Worm (Caenorhabditis elegans) whole organism, L2 larva: ENCODE results near the gene nhl-3.

Experiments
- C34F6.9 ChIP-seq: fragments of 150-350 bp; optimal IDR thresholded peaks from 2 replicates; lab custom pipeline; 2014; ENCODE audit warnings: missing biosample characterization, missing genetic modification characterization
- F13H6.1 ChIP-seq: sonication (generic microtip); optimal IDR thresholded peaks from 2 replicates; lab custom pipeline; 2016; ENCODE audit warnings: missing genetic modification characterization, missing compliant biosample characterization
- R02D3.7 ChIP-seq: fragments of 150-350 bp; optimal IDR thresholded peaks from 2 replicates; lab custom pipeline; 2014; ENCODE audit warnings: missing biosample characterization, missing genetic modification characterization
- ZK546.5 ChIP-seq: sonication (generic microtip); optimal IDR thresholded peaks from 2 replicates; lab custom pipeline; 2017; ENCODE audit warnings: missing biosample characterization, missing genetic modification characterization
- alr-1 ChIP-seq: fragments of 150-350 bp; optimal IDR thresholded peaks from 2 replicates; lab custom pipeline; 2014; ENCODE audit warnings: missing biosample characterization, missing genetic modification characterization
- aly-2 ChIP-seq: fragments of 150-350 bp; optimal IDR thresholded peaks from 2 replicates; lab custom pipeline; 2014; ENCODE audit warnings: missing biosample characterization, missing genetic modification characterization
- ama-1 ChIP-seq: fragments of 150-350 bp; optimal IDR thresholded peaks from 2 replicates; lab custom pipeline; 2018; ENCODE audit warnings: inconsistent platforms
- blmp-1 ChIP-seq: sonication (generic microtip); optimal IDR thresholded peaks from 2 replicates; lab custom pipeline; 2017; ENCODE audit warnings: missing genetic modification characterization, mild to moderate bottlenecking, missing compliant biosample characterization, antibody characterized with exemption, moderate library complexity; ENCODE audit not compliant: insufficient read depth
- ceh-16 ChIP-seq: fragments of 150-350 bp; optimal IDR thresholded peaks from 2 replicates; lab custom pipeline; 2014; ENCODE audit warnings: missing biosample characterization, missing genetic modification characterization
- ceh-82 ChIP-seq: fragments of 150-350 bp; optimal IDR thresholded peaks from 2 replicates; lab custom pipeline; 2014; ENCODE audit warnings: missing biosample characterization, missing genetic modification characterization
- crh-2 ChIP-seq: sonication (generic microtip); optimal IDR thresholded peaks from 2 replicates; lab custom pipeline; 2017; ENCODE audit warnings: missing biosample characterization, missing genetic modification characterization
- dmd-4 ChIP-seq: sonication (generic microtip); optimal IDR thresholded peaks from 2 replicates; lab custom pipeline; 2017; ENCODE audit warnings: missing biosample characterization, missing genetic modification characterization
- egl-27 ChIP-seq: sonication (generic microtip); optimal IDR thresholded peaks from 3 replicates; lab custom pipeline; 2017; ENCODE audit warnings: missing biosample characterization, missing genetic modification reagents, missing genetic modification characterization
- elt-1 ChIP-seq: fragments of 150-350 bp; optimal IDR thresholded peaks from 2 replicates; lab custom pipeline; 2014; ENCODE audit warnings: missing biosample characterization, missing genetic modification characterization
- elt-3 ChIP-seq: sonication (generic microtip); optimal IDR thresholded peaks from 2 replicates; lab custom pipeline; 2017; ENCODE audit warnings: missing biosample characterization, missing genetic modification characterization
- fos-1 ChIP-seq: fragments of 150-350 bp; optimal IDR thresholded peaks from 2 replicates; lab custom pipeline; 2014; ENCODE audit warnings: missing biosample characterization, missing genetic modification characterization
- gmeb-1 ChIP-seq: fragments of 150-350 bp; optimal IDR thresholded peaks from 2 replicates; lab custom pipeline; 2014; ENCODE audit warnings: missing biosample characterization, missing genetic modification characterization
- lin-11 ChIP-seq: fragments of 150-350 bp; sonication (generic microtip); optimal IDR thresholded peaks from 2 replicates; lab custom pipeline; 2014; ENCODE audit warnings: missing biosample characterization, missing genetic modification characterization, inconsistent platforms, mixed read lengths
- lin-13 ChIP-seq: fragments of 150-350 bp; optimal IDR thresholded peaks from 2 replicates; lab custom pipeline; 2014; ENCODE audit warnings: missing biosample characterization, missing genetic modification reagents, missing genetic modification characterization
- lin-39 ChIP-seq: fragments of 150-350 bp; optimal IDR thresholded peaks from 2 replicates; lab custom pipeline; 2014; ENCODE audit warnings: missing biosample characterization, missing genetic modification reagents, missing genetic modification characterization
- lsy-2 ChIP-seq, 2 experiments: fragments of 150-350 bp in 1 of 2; sonication (generic microtip) in 1 of 2; optimal IDR thresholded peaks; 2 replicates each; lab custom pipeline; 2014 to 2017; ENCODE audit warnings: missing biosample characterization in 2 of 2, missing genetic modification characterization in 2 of 2
- mab-5 ChIP-seq: fragments of 150-350 bp; optimal IDR thresholded peaks from 2 replicates; lab custom pipeline; 2014; ENCODE audit warnings: missing biosample characterization, missing genetic modification characterization
- nhr-10 ChIP-seq: sonication (generic microtip); optimal IDR thresholded peaks from 2 replicates; lab custom pipeline; 2017; ENCODE audit warnings: missing biosample characterization, missing genetic modification characterization
- nhr-11 ChIP-seq: fragments of 150-350 bp; optimal IDR thresholded peaks from 2 replicates; lab custom pipeline; 2014; ENCODE audit warnings: missing biosample characterization, missing genetic modification characterization
- nhr-12 ChIP-seq: fragments of 150-350 bp; optimal IDR thresholded peaks from 2 replicates; lab custom pipeline; 2014; ENCODE audit warnings: missing biosample characterization, missing genetic modification characterization
- nhr-129 ChIP-seq: fragments of 150-350 bp; optimal IDR thresholded peaks from 2 replicates; lab custom pipeline; 2014; ENCODE audit warnings: missing biosample characterization, missing genetic modification characterization
- nhr-21 ChIP-seq: fragments of 150-350 bp; optimal IDR thresholded peaks from 2 replicates; lab custom pipeline; 2014; ENCODE audit warnings: missing biosample characterization, missing genetic modification characterization
- nhr-23 ChIP-seq: fragments of 150-350 bp; optimal IDR thresholded peaks from 2 replicates; lab custom pipeline; 2014; ENCODE audit warnings: missing biosample characterization, missing genetic modification reagents, missing genetic modification characterization
- nhr-237 ChIP-seq: fragments of 150-350 bp; optimal IDR thresholded peaks from 2 replicates; lab custom pipeline; 2014; ENCODE audit warnings: missing biosample characterization, missing genetic modification characterization
- nhr-25 ChIP-seq: fragments of 150-350 bp; sonication (generic microtip); optimal IDR thresholded peaks from 3 replicates; lab custom pipeline; 2014; ENCODE audit warnings: missing biosample characterization, missing genetic modification characterization
- nhr-6 ChIP-seq: fragments of 150-350 bp; optimal IDR thresholded peaks from 2 replicates; lab custom pipeline; 2014; ENCODE audit warnings: missing biosample characterization, missing genetic modification characterization
- nhr-77 ChIP-seq: fragments of 150-350 bp; optimal IDR thresholded peaks from 2 replicates; lab custom pipeline; 2014; ENCODE audit warnings: missing biosample characterization, missing genetic modification characterization
- peb-1 ChIP-seq: fragments of 150-350 bp; optimal IDR thresholded peaks from 2 replicates; lab custom pipeline; 2014; ENCODE audit warnings: missing biosample characterization, missing genetic modification characterization
- sem-4 ChIP-seq: fragments of 150-350 bp; optimal IDR thresholded peaks from 2 replicates; lab custom pipeline; 2014; ENCODE audit warnings: missing biosample characterization, missing genetic modification reagents, missing genetic modification characterization
- skn-1 ChIP-seq: sonication (generic microtip); optimal IDR thresholded peaks from 2 replicates; lab custom pipeline; 2017; ENCODE audit warnings: missing biosample characterization, missing genetic modification characterization
- sma-3 ChIP-seq: sonication (generic microtip); optimal IDR thresholded peaks from 2 replicates; lab custom pipeline; 2016; ENCODE audit warnings: missing genetic modification reagents, missing genetic modification characterization, missing compliant biosample characterization
- sma-9 ChIP-seq, 2 experiments: fragments of 150-350 bp in 1 of 2; sonication (generic microtip) in 1 of 2; optimal IDR thresholded peaks; 2 replicates each; lab custom pipeline; 2014 to 2016; ENCODE audit warnings: missing genetic modification characterization in 2 of 2, mild to moderate bottlenecking in 1 of 2, missing biosample characterization in 1 of 2, missing compliant biosample characterization in 1 of 2, missing genetic modification reagents in 1 of 2, moderate library complexity in 1 of 2
- snpc-4 ChIP-seq: fragments of 150-350 bp; optimal IDR thresholded peaks from 2 replicates; lab custom pipeline; 2014; ENCODE audit warnings: missing biosample characterization, missing genetic modification characterization
- unc-39 ChIP-seq: fragments of 150-350 bp; optimal IDR thresholded peaks from 2 replicates; lab custom pipeline; 2014; ENCODE audit warnings: missing biosample characterization, missing genetic modification characterization
- unc-55 ChIP-seq: fragments of 150-350 bp; sonication (generic microtip); optimal IDR thresholded peaks from 3 replicates; lab custom pipeline; 2014; ENCODE audit warnings: missing biosample characterization, missing genetic modification reagents, missing genetic modification characterization
- unc-62 ChIP-seq: fragments of 150-350 bp; optimal IDR thresholded peaks from 2 replicates; lab custom pipeline; 2014; ENCODE audit warnings: missing biosample characterization, missing genetic modification reagents, missing genetic modification characterization
- ztf-1 ChIP-seq: fragments of 200-800 bp; sonication (Bioruptor generic); conservative IDR thresholded peaks from 2 replicates; pipeline ENCODE4 v1.3.6; 2022; ENCODE audit warnings: missing genetic modification characterization, missing compliant biosample characterization
- ztf-11 ChIP-seq: sonication (generic microtip); optimal IDR thresholded peaks from 2 replicates; lab custom pipeline; 2017; ENCODE audit warnings: missing biosample characterization, missing genetic modification characterization
- ztf-4 ChIP-seq: fragments of 150-350 bp; optimal IDR thresholded peaks from 2 replicates; lab custom pipeline; 2014; ENCODE audit warnings: missing biosample characterization, missing genetic modification characterization

Gene nhl-3

DNA sequence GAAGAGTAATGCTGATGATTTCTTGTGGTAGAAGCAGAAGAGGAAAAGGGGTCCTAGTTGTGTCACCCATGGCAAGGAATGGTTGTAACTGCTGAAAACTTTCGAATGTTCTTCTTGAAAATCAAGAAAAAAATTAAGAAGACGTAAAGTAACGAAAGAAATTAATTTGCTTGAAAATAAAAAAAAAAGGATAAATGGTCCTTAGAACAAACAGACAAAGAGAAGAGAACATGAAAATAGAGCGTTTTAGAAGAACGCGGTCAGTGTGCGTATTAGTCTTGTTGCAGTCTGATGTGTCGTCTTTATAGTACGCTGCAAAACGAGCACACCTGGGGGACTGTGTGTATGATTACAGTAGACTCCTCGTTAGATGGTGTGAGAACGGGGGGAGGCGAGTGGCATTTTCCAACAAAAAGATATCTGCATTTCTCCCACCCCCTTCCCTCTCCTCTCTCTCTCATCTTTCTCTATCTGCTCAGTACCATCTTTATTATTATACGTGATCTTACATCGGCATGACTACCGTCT lies 17.5 kb downstream of the nhl-3 start, which contains the start of the genes W08F4.12 and W08F4.13:
TSS of gene W08F4.12 (minus strand) at position 101 of the 528 bp plus-strand sequence.
TSS of gene W08F4.13 (plus strand) at position 478 of the 528 bp plus-strand sequence.
- TF ChIP-seq nhr-6 (tag; lab: Kevin White, UChicago) (no peak), ztf-4 (tag; lab: Kevin White, UChicago) (no peak), lin-13 (GFP tag; lab: Kevin White, UChicago) (no peak), ztf-11 (tag; lab: Kevin White, UChicago) (no peak), ZK546.5 (no peak), lin-11 (tag; lab: Kevin White, UChicago) (no peak), unc-55 (no peak), ama-1 (lab: Kevin White, UChicago) (no peak), crh-2 (tag; lab: Kevin White, UChicago) (no peak), nhr-23 (tag; lab: Kevin White, UChicago) (no peak), elt-1 (no peak), lsy-2 (tag; optimal IDR thresholded peaks at IDR 0.05; lab: Kevin White, UChicago) (no peak), R02D3.7 (no peak), peb-1 (tag; lab: Kevin White, UChicago) (no peak), blmp-1 (tag; lab: Kevin White, UChicago) (no peak), F13H6.1 (no peak), nhr-12 (no peak), unc-62 (no peak), dmd-4 (tag; lab: Kevin White, UChicago) (no peak), C34F6.9 (tag; lab: Kevin White, UChicago) (no peak)
- TF ChIP-seq, all 48 proteins: peak for 0

DNA sequence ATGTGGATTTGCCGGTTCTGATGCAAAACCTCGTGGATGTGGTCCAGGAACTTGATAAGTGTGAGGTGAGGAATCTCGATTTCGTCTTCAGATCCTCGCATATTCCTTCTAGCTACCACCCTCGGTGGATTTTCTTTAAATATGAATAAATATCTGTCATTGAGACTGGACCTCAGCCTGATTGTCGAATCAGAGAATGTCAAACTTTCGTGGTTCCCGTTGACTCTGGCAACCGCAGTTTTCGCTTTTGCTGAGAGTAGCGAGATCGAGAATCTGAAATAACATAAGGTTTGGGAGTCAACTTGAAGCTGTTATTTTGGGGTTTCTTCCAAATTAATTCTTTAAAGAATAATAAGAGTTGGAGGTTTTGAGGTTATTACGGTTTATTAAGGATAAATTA lies 19.3 kb downstream of the nhl-3 start, which contains the start of gene fbxb-14:
TSS of gene fbxb-14 (minus strand) at position 101 of the 400 bp plus-strand sequence.
- no peak for TF ChIP-seq lin-39
- TF ChIP-seq elt-3 (tag; lab: Kevin White, UChicago), result no peak
- no peak for TF ChIP-seq dmd-4 (tag; lab: Kevin White, UChicago)

DNA sequence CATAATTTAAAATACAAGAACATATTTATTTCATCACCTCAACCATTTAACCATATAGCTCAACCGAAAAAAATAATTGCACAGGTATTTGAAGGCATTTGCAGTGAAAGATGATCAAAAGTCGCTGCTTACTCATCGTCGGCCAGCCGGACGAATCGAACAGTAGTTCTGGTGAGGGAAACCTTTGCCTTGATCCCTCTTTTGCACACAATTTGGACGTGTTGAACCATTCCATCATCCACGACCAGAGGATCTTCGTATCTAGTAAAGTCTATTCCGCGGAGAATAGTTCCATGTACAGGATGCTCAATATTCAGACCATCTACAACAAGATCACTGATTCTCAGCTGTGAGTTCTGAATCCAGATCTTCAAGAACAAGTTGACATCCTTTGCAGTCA lies 19.9 kb downstream of the nhl-3 start:
- no peak for TF ChIP-seq blmp-1 (tag; lab: Kevin White, UChicago)
- no peak for TF ChIP-seq gmeb-1
- TF ChIP-seq sma-9 (GFP tag; optimal IDR thresholded peaks at IDR 0.05; lab: Kevin White, UChicago), result no peak
- TF ChIP-seq sma-9 (tag; optimal IDR thresholded peaks at IDR 0.05; lab: Kevin White, UChicago), result no peak

DNA sequence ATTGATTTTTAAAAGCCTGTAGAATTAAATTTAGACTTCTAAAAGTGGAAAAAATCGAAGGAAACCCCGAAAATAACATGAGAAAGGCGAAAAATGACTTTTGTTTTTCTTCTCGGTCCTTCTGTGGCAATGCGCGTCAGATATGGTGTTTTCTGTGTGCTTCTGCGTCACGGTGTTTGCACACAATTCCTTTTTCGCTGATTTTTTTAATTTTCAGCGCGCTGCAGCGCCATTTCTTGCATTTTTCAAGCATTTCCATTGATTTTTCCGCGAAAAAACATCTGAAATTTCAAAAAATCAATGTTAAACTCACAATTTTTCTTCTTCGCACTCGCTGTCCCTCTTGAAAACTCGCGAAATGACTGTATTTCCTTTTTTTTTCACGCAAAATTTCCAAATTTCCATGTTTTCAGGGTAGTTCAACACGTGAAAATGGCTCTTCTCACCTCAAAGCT lies 21.7 kb downstream of the nhl-3 start, which contains the start of the genes cdc-37 and W08F4.3:
TSS of gene cdc-37 (minus strand) at position 405 of the 455 bp plus-strand sequence.
TSS of gene W08F4.3 (plus strand) at position 414 of the 455 bp plus-strand sequence.
- TF ChIP-seq skn-1 (tag; lab: Kevin White, UChicago), result no peak
- no peak for TF ChIP-seq mab-5 (tag; lab: Kevin White, UChicago)
- TF ChIP-seq crh-2 (tag; lab: Kevin White, UChicago), result no peak
- no peak for TF ChIP-seq ceh-82 (tag; lab: Kevin White, UChicago)
- no peak for TF ChIP-seq lin-13 (GFP tag; lab: Kevin White, UChicago)
- no peak for TF ChIP-seq nhr-21 (tag; lab: Kevin White, UChicago)
- TF ChIP-seq nhr-237, result no peak
- TF ChIP-seq nhr-11 (tag; lab: Kevin White, UChicago), result no peak
- TF ChIP-seq nhr-6 (tag; lab: Kevin White, UChicago), result no peak
- no peak for TF ChIP-seq sma-3 (GFP tag; lab: Kevin White, UChicago)
- no peak for TF ChIP-seq sma-9 (GFP tag; optimal IDR thresholded peaks at IDR 0.05; lab: Kevin White, UChicago)
- no peak for TF ChIP-seq sma-9 (tag; optimal IDR thresholded peaks at IDR 0.05; lab: Kevin White, UChicago)
- no peak for TF ChIP-seq peb-1 (tag; lab: Kevin White, UChicago)
- no peak for TF ChIP-seq snpc-4 (tag; lab: Kevin White, UChicago)
- TF ChIP-seq aly-2 (tag; lab: Kevin White, UChicago), result no peak
- no peak for TF ChIP-seq nhr-23 (tag; lab: Kevin White, UChicago)
- peak; percentile 14 for TF ChIP-seq nhr-129 (tag; lab: Kevin White, UChicago)
- peak; percentile 20 for TF ChIP-seq unc-55
- TF ChIP-seq dmd-4 (tag; lab: Kevin White, UChicago), result no peak
- TF ChIP-seq fos-1 (tag; lab: Kevin White, UChicago), result no peak
- no peak for TF ChIP-seq nhr-77 (tag; lab: Kevin White, UChicago)
- TF ChIP-seq nhr-12, result no peak
- peak; percentile 19 for TF ChIP-seq C34F6.9 (tag; lab: Kevin White, UChicago)
- TF ChIP-seq unc-62, result no peak
- TF ChIP-seq ceh-16, result no peak
- TF ChIP-seq nhr-25 (tag; lab: Kevin White, UChicago), result no peak
- TF ChIP-seq ztf-4 (tag; lab: Kevin White, UChicago), result no peak
- no peak for TF ChIP-seq lin-39
- TF ChIP-seq elt-3 (tag; lab: Kevin White, UChicago), result no peak
- no peak for TF ChIP-seq nhr-10 (tag; lab: Kevin White, UChicago)
- TF ChIP-seq alr-1 (tag; lab: Kevin White, UChicago), result no peak
- peak in 1 of 2 experiments; percentile 10 for TF ChIP-seq lsy-2 (tag; optimal IDR thresholded peaks at IDR 0.05; lab: Kevin White, UChicago)
- no peak for TF ChIP-seq ztf-1 (GFP tag; lab: Robert Waterston, UW)
- no peak for TF ChIP-seq R02D3.7
- peak; percentile 23 for TF ChIP-seq gmeb-1
- no peak for TF ChIP-seq blmp-1 (tag; lab: Kevin White, UChicago)
- no peak for TF ChIP-seq sem-4 (tag; lab: Kevin White, UChicago)
- TF ChIP-seq lin-11 (tag; lab: Kevin White, UChicago), result no peak
- TF ChIP-seq unc-39 (tag; lab: Kevin White, UChicago), result no peak
- TF ChIP-seq egl-27 (tag; lab: Kevin White, UChicago), result no peak
